Fruit fly (Drosophila melanogaster): Measurements from ENCODE around the gene CG11470.

DNA sequence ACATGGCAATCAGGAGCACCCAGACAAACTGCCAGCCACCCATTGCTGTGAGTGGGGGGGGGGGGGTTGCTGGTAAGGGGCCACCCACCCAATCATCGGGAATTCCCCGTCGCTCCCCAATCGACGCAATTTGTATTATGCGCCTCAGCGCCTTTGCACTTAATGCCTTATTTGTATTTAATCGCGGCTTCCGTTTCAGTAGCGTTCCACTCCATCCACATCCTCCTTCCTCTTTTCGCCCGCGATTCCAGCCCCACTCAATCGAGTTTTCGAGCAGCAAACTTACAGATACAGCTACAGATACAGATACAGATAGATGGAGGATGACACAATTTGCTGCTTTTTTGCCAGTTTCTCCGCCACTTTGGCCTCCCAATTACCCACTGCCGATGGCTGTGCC, 21.4 kb upstream of the CG11470 start:
- TF ChIP-seq br (GFP tag; optimal IDR thresholded peaks at IDR 0.05) (no peak), usp (GFP tag; optimal IDR thresholded peaks at IDR 0.05) (no peak), sage (GFP tag; optimal IDR thresholded peaks at IDR 0.05) (no peak), brk (GFP tag; optimal IDR thresholded peaks at IDR 0.05) (no peak), GATAd (GFP tag; optimal IDR thresholded peaks at IDR 0.05) (no peak)

All from whole organism, wandering third instar larva.